Worm (Caenorhabditis elegans) whole organism, late embryonic: ENCODE measurements around the gene H04D03.4.

ENCODE experiments used
- Y22D7AL.16 ChIP-seq: sonication (generic microtip); optimal IDR thresholded peaks from 2 replicates; lab custom pipeline; 2016; ENCODE audit warnings: missing genetic modification characterization, missing compliant biosample characterization
- ama-1 ChIP-seq: fragments of 150-350 bp; optimal IDR thresholded peaks from 2 replicates; lab custom pipeline; 2014
- ceh-2 ChIP-seq: sonication (generic microtip); optimal IDR thresholded peaks from 2 replicates; lab custom pipeline; 2016; ENCODE audit warnings: missing genotype, missing genetic modification characterization, missing compliant biosample characterization
- ceh-22 ChIP-seq: sonication (generic microtip); optimal IDR thresholded peaks from 2 replicates; lab custom pipeline; 2017; ENCODE audit warnings: missing biosample characterization, missing genetic modification characterization
- dve-1 ChIP-seq: sonication (generic microtip); optimal IDR thresholded peaks from 2 replicates; lab custom pipeline; 2017; ENCODE audit warnings: antibody characterized with exemption, mild to moderate bottlenecking, missing genetic modification characterization, missing compliant biosample characterization
- ets-4 ChIP-seq: sonication (generic microtip); optimal IDR thresholded peaks from 2 replicates; lab custom pipeline; 2016; ENCODE audit warnings: missing genetic modification characterization, missing compliant biosample characterization
- hlh-13 ChIP-seq: fragments of 200-800 bp; sonication (Bioruptor generic); optimal IDR thresholded peaks from 2 replicates; lab custom pipeline; 2018; ENCODE audit warnings: mild to moderate bottlenecking, missing genetic modification characterization, missing compliant biosample characterization
- hlh-30 ChIP-seq: sonication (generic microtip); optimal IDR thresholded peaks from 2 replicates; lab custom pipeline; 2017; ENCODE audit warnings: antibody characterized with exemption, missing genetic modification characterization, missing compliant biosample characterization; ENCODE audit not compliant: insufficient read depth
- nhr-11 ChIP-seq: fragments of 150-350 bp; optimal IDR thresholded peaks from 2 replicates; lab custom pipeline; 2014; ENCODE audit warnings: missing biosample characterization, missing genetic modification characterization
- nhr-232 ChIP-seq: sonication (generic microtip); optimal IDR thresholded peaks from 2 replicates; lab custom pipeline; 2016; ENCODE audit warnings: missing genetic modification characterization, missing compliant biosample characterization
- odd-2 ChIP-seq: sonication (generic microtip); optimal IDR thresholded peaks from 2 replicates; lab custom pipeline; 2017; ENCODE audit warnings: antibody characterized with exemption, mild to moderate bottlenecking, missing genetic modification characterization, missing compliant biosample characterization
- pha-4 ChIP-seq: fragments of 150-350 bp; optimal IDR thresholded peaks from 2 replicates; lab custom pipeline; 2018; ENCODE audit warnings: missing biosample characterization, missing genetic modification reagents, missing genetic modification characterization
- pqm-1 ChIP-seq: sonication (generic microtip); optimal IDR thresholded peaks from 2 replicates; lab custom pipeline; 2016; ENCODE audit warnings: missing genetic modification characterization, missing compliant biosample characterization
- rnt-1 ChIP-seq: sonication (generic microtip); optimal IDR thresholded peaks from 2 replicates; lab custom pipeline; 2016; ENCODE audit warnings: missing genetic modification characterization, missing compliant biosample characterization

- TF ChIP-seq rnt-1 (tag; lab: Kevin White, UChicago) (peak; percentile 94), odd-2 (tag; lab: Kevin White, UChicago) (no peak), ceh-2 (tag; lab: Kevin White, UChicago) (peak; percentile 87), hlh-30 (tag; lab: Kevin White, UChicago) (no peak), pha-4 (tag; lab: Kevin White, UChicago) (no peak), dve-1 (tag; lab: Kevin White, UChicago) (peak; percentile 23), Y22D7AL.16 (no peak), ceh-22 (tag; lab: Kevin White, UChicago) (no peak), nhr-11 (tag; lab: Kevin White, UChicago) (no peak), pqm-1 (tag; lab: Kevin White, UChicago) (peak; percentile 70), ets-4 (tag; lab: Kevin White, UChicago) (peak; percentile 94), ama-1 (no peak), hlh-13 (no peak), nhr-232 (tag; lab: Kevin White, UChicago) (no peak)
These were observed 9.7 kb upstream of the H04D03.4 start, which contains the start of gene ecps-1 for ce11 chrIII:10460427-10461163.
